Worm (Caenorhabditis elegans): Measurements from ENCODE around the gene tos-1.
A peak's percentile ranks its signal among the peaks of the same experiment; 100 is the strongest.

The tos-1 gene

ce11 chrV:9339292-9339691, 4.7 kb downstream of the tos-1 start:
- TF ChIP-seq madf-5 (GFP tag; IDR thresholded peaks at IDR 0.05) (0 out of 4 replicates have a peak, but pooled peaks of 1 of the 2 experiments have one; percentile 55), zfp-3 (GFP tag; conservative IDR thresholded peaks at IDR 0.05) (peak; percentile 69; the same call in 1 of the 2 replicates), egl-43 (GFP tag; IDR thresholded peaks at IDR 0.05) (peak; percentile 81), mdt-29 (GFP tag; IDR thresholded peaks at IDR 0.05) (0 out of 2 replicates have a peak, but pooled peaks have one; percentile 37), T26A8.4 (GFP tag; IDR thresholded peaks at IDR 0.05) (peak; percentile 65), lin-38 (GFP tag; IDR thresholded peaks at IDR 0.05) (peak; percentile 42; the same call in 1 of the 2 replicates), mxl-2 (GFP tag; conservative IDR thresholded peaks at IDR 0.05) (peak; percentile 30; the same call in 1 of the 2 replicates), F26F4.8 (GFP tag; conservative IDR thresholded peaks at IDR 0.05) (0 out of 2 replicates have a peak, but pooled peaks have one; percentile 8), zip-11 (GFP tag; IDR thresholded peaks at IDR 0.05) (0 out of 2 replicates have a peak, but pooled peaks have one; percentile 47)

ce11 chrV:9338452-9338851, 5.6 kb downstream of the tos-1 start:
- no peak for TF ChIP-seq daf-19 (GFP tag; conservative IDR thresholded peaks at IDR 0.05)
- no peak for TF ChIP-seq unc-130 (GFP tag; optimal IDR thresholded peaks at IDR 0.05)
- TF ChIP-seq unc-62 (GFP tag; optimal IDR thresholded peaks at IDR 0.05 in 1 of 2), result no peak
- TF ChIP-seq unc-62 (tag; optimal IDR thresholded peaks at IDR 0.05), result no peak
- TF ChIP-seq arid-1 (GFP tag; conservative IDR thresholded peaks at IDR 0.05), result no peak
- no peak for TF ChIP-seq F10B5.3 (tag; optimal IDR thresholded peaks at IDR 0.05)
- no peak for TF ChIP-seq pqm-1 (tag; optimal IDR thresholded peaks at IDR 0.05)
- no peak for TF ChIP-seq jun-1 (tag; optimal IDR thresholded peaks at IDR 0.05)
- no peak for TF ChIP-seq nhr-76 (tag; optimal IDR thresholded peaks at IDR 0.05)
- no peak for TF ChIP-seq Y105C5A.15 (GFP tag; IDR thresholded peaks at IDR 0.05)
- TF ChIP-seq lim-7 (GFP tag; IDR thresholded peaks at IDR 0.05), result no peak
- TF ChIP-seq T20F7.1 (GFP tag; optimal IDR thresholded peaks at IDR 0.05), result peak; percentile 23
- no peak for TF ChIP-seq ztf-11 (tag; optimal IDR thresholded peaks at IDR 0.05)
- TF ChIP-seq nhr-28 (tag; optimal IDR thresholded peaks at IDR 0.05), result no peak
- no peak for TF ChIP-seq ZK337.2 (GFP tag; IDR thresholded peaks at IDR 0.05)
- no peak for TF ChIP-seq snpc-4 (tag; optimal IDR thresholded peaks at IDR 0.05)
- no peak for TF ChIP-seq nhr-41 (GFP tag; IDR thresholded peaks at IDR 0.05)
- TF ChIP-seq zfp-2 (tag; optimal IDR thresholded peaks at IDR 0.05), result no peak
- peak; percentile 31 for TF ChIP-seq sdz-12 (GFP tag; optimal IDR thresholded peaks at IDR 0.05)
- peak in 1 of 2 experiments; percentile 41 for TF ChIP-seq lsy-2 (tag; optimal IDR thresholded peaks at IDR 0.05)
- no peak for TF ChIP-seq ceh-82 (tag; optimal IDR thresholded peaks at IDR 0.05)
- no peak for TF ChIP-seq nhr-48 (tag; optimal IDR thresholded peaks at IDR 0.05)
- no peak for TF ChIP-seq dmd-6 (GFP tag; IDR thresholded peaks at IDR 0.05)
- no peak for TF ChIP-seq egl-27 (tag; optimal IDR thresholded peaks at IDR 0.05)
- no peak for TF ChIP-seq set-16 (GFP tag; IDR thresholded peaks at IDR 0.05)
- no peak for TF ChIP-seq Y48G9A.11 (GFP tag; IDR thresholded peaks at IDR 0.05)
- no peak for TF ChIP-seq gei-8 (GFP tag; optimal IDR thresholded peaks at IDR 0.05)
- TF ChIP-seq nhr-237 (tag; optimal IDR thresholded peaks at IDR 0.05), result no peak
- TF ChIP-seq mxl-2 (GFP tag; conservative IDR thresholded peaks at IDR 0.05), result no peak
- TF ChIP-seq Y75B8A.6 (GFP tag; IDR thresholded peaks at IDR 0.05), result no peak
- 0 out of 2 replicates have a peak, but pooled peaks have one; percentile 22 for TF ChIP-seq lin-29 (GFP tag; IDR thresholded peaks at IDR 0.05)
- TF ChIP-seq lin-13 (GFP tag; optimal IDR thresholded peaks at IDR 0.05), result no peak
- TF ChIP-seq nhr-42 (GFP tag; IDR thresholded peaks at IDR 0.05), result peak; percentile 73; the same call in 1 of the 2 replicates
- TF ChIP-seq mdl-1 (tag; optimal IDR thresholded peaks at IDR 0.05), result no peak
- no peak for TF ChIP-seq lir-3 (tag; optimal IDR thresholded peaks at IDR 0.05)
- TF ChIP-seq saeg-2 (GFP tag; IDR thresholded peaks at IDR 0.05), result no peak
- TF ChIP-seq fos-1 (tag; optimal IDR thresholded peaks at IDR 0.05), result no peak
- peak; percentile 41; the same call in 1 of the 2 replicates for TF ChIP-seq lin-38 (GFP tag; IDR thresholded peaks at IDR 0.05)
- no peak for TF ChIP-seq attf-4 (tag; optimal IDR thresholded peaks at IDR 0.05)
- no peak; the same call in 1 of the 2 replicates for TF ChIP-seq zfp-3 (GFP tag; conservative IDR thresholded peaks at IDR 0.05)
- TF ChIP-seq nhr-77 (tag; optimal IDR thresholded peaks at IDR 0.05), result no peak
- TF ChIP-seq aly-2 (tag; optimal IDR thresholded peaks at IDR 0.05), result no peak
- TF ChIP-seq spr-1 (tag; optimal IDR thresholded peaks at IDR 0.05), result no peak
- peak; percentile 6 for TF ChIP-seq hlh-11 (tag; optimal IDR thresholded peaks at IDR 0.05)
- no peak for TF ChIP-seq vab-7 (GFP tag; IDR thresholded peaks at IDR 0.05)

All from whole organism, L4 larva.